Worm (Caenorhabditis elegans) whole organism, late embryonic: Measurements from ENCODE around the gene twk-40.

Source experiments
- C38D4.7 ChIP-seq: fragments of 200-800 bp; sonication (Bioruptor generic); optimal IDR thresholded peaks from 2 replicates; lab custom pipeline; 2018; ENCODE audit warnings: mild to moderate bottlenecking, missing genetic modification characterization, moderate library complexity, missing compliant biosample characterization
- ama-1 ChIP-seq: fragments of 150-350 bp; optimal IDR thresholded peaks from 2 replicates; lab custom pipeline; 2014
- ceh-6 ChIP-seq: fragments of 200-800 bp; sonication (Bioruptor generic); optimal IDR thresholded peaks from 2 replicates; lab custom pipeline; 2018; ENCODE audit warnings: mild to moderate bottlenecking, missing genetic modification characterization, missing compliant biosample characterization
- elt-2 ChIP-seq: sonication (generic microtip); optimal IDR thresholded peaks from 2 replicates; lab custom pipeline; 2016; ENCODE audit warnings: missing genetic modification reagents, missing genetic modification characterization, missing compliant biosample characterization
- ets-4 ChIP-seq: sonication (generic microtip); optimal IDR thresholded peaks from 2 replicates; lab custom pipeline; 2016; ENCODE audit warnings: missing genetic modification characterization, missing compliant biosample characterization
- fkh-10 ChIP-seq: fragments of 150-350 bp; optimal IDR thresholded peaks from 2 replicates; lab custom pipeline; 2014; ENCODE audit warnings: missing biosample characterization, missing genetic modification reagents, missing genetic modification characterization
- hlh-30 ChIP-seq: sonication (generic microtip); optimal IDR thresholded peaks from 2 replicates; lab custom pipeline; 2017; ENCODE audit warnings: antibody characterized with exemption, missing genetic modification characterization, missing compliant biosample characterization; ENCODE audit not compliant: insufficient read depth
- mec-3 ChIP-seq: sonication (generic microtip); optimal IDR thresholded peaks from 2 replicates; lab custom pipeline; 2016; ENCODE audit warnings: borderline replicate concordance, missing genetic modification characterization, missing compliant biosample characterization
- nhr-11 ChIP-seq: fragments of 150-350 bp; optimal IDR thresholded peaks from 2 replicates; lab custom pipeline; 2014; ENCODE audit warnings: missing biosample characterization, missing genetic modification characterization
- pha-2 ChIP-seq: sonication (generic microtip); optimal IDR thresholded peaks from 2 replicates; lab custom pipeline; 2017; ENCODE audit warnings: mild to moderate bottlenecking, missing genetic modification characterization, missing compliant biosample characterization
- pqm-1 ChIP-seq: sonication (generic microtip); optimal IDR thresholded peaks from 2 replicates; lab custom pipeline; 2016; ENCODE audit warnings: missing genetic modification characterization, missing compliant biosample characterization
- ztf-16 ChIP-seq: sonication (generic microtip); optimal IDR thresholded peaks from 2 replicates; lab custom pipeline; 2017; ENCODE audit warnings: missing genetic modification characterization, missing compliant biosample characterization

ce11 chrIII:13462965-13463783 is 29.1 kb downstream of the twk-40 start, which contains the start of gene ant-1.1:
- TF ChIP-seq fkh-10 (GFP tag; lab: Kevin White, UChicago), result no peak
- TF ChIP-seq C38D4.7 (GFP tag; lab: Kevin White, UChicago), result peak; percentile 7
- TF ChIP-seq ama-1, result no peak
- peak; percentile 31 for TF ChIP-seq ztf-16 (tag; lab: Kevin White, UChicago)
- no peak for TF ChIP-seq nhr-11
- TF ChIP-seq mec-3, result no peak
- TF ChIP-seq ets-4 (tag; lab: Kevin White, UChicago), result peak; percentile 50
- no peak for TF ChIP-seq pqm-1
- peak; percentile 53 for TF ChIP-seq hlh-30 (tag; lab: Kevin White, UChicago)
- peak; percentile 18 for TF ChIP-seq pha-2
- TF ChIP-seq ceh-6 (GFP tag; lab: Kevin White, UChicago), result no peak
- peak; percentile 53 for TF ChIP-seq elt-2 (tag; lab: Kevin White, UChicago)
